Fruit fly (Drosophila melanogaster) whole organism, embryonic: ENCODE results near the gene CG31259.
A peak's percentile ranks its signal among the peaks of the same experiment; 100 is the strongest.

Source experiments
- CG10267 ChIP-seq: fragments of 200-800 bp; sonication (Bioruptor generic); optimal IDR thresholded peaks from 2 replicates; lab custom pipeline; 2018; ENCODE audit warnings: missing biosample characterization, mild to moderate bottlenecking, missing genetic modification characterization, moderate library complexity
- CG10366 ChIP-seq: fragments of 200-800 bp; sonication (Bioruptor generic); IDR thresholded peaks from 2 replicates; pipeline ENCODE4 v1.3.6; 2022; ENCODE audit warnings: missing biosample characterization, missing genetic modification characterization
- CG10431 ChIP-seq: fragments of 200-800 bp; sonication (Bioruptor generic); optimal IDR thresholded peaks from 3 replicates; lab custom pipeline; 2018; ENCODE audit warnings: missing biosample characterization, mild to moderate bottlenecking, missing genetic modification characterization
- CG10543 ChIP-seq: fragments of 200-800 bp; sonication (Bioruptor generic); optimal IDR thresholded peaks from 3 replicates; lab custom pipeline; 2017; ENCODE audit warnings: missing biosample characterization, mild to moderate bottlenecking, missing genetic modification characterization, moderate library complexity
- CG11398 ChIP-seq: fragments of 200-800 bp; sonication (Bioruptor generic); optimal IDR thresholded peaks from 2 replicates; lab custom pipeline; 2016; ENCODE audit warnings: missing biosample characterization, missing genetic modification characterization
- CG11723 ChIP-seq: fragments of 200-800 bp; sonication (Bioruptor generic); optimal IDR thresholded peaks from 2 replicates; lab custom pipeline; 2017; ENCODE audit warnings: missing biosample characterization, mild to moderate bottlenecking, missing genetic modification characterization
- CG12659 ChIP-seq: fragments of 200-800 bp; sonication (Bioruptor generic); optimal IDR thresholded peaks from 3 replicates; lab custom pipeline; 2017; ENCODE audit warnings: mild to moderate bottlenecking, missing biosample characterization, missing genetic modification reagents, missing genetic modification characterization
- CG12942 ChIP-seq: fragments of 200-800 bp; sonication (Bioruptor generic); optimal IDR thresholded peaks from 3 replicates; lab custom pipeline; 2016; ENCODE audit warnings: missing biosample characterization, missing genetic modification characterization
- CG13123 ChIP-seq: fragments of 200-800 bp; sonication (Bioruptor generic); optimal IDR thresholded peaks from 2 replicates; lab custom pipeline; 2016; ENCODE audit warnings: missing biosample characterization, missing genetic modification characterization
- CG13894 ChIP-seq: fragments of 200-800 bp; sonication (Bioruptor generic); optimal IDR thresholded peaks from 3 replicates; lab custom pipeline; 2018; ENCODE audit warnings: missing biosample characterization, mild to moderate bottlenecking, missing genetic modification characterization, moderate library complexity
- CG14667 ChIP-seq: fragments of 200-800 bp; sonication (Bioruptor generic); IDR thresholded peaks from 2 replicates; pipeline ENCODE4 v1.3.6; 2022; ENCODE audit warnings: missing biosample characterization, missing genetic modification characterization
- CG16863 ChIP-seq: fragments of 200-800 bp; sonication (Bioruptor generic); optimal IDR thresholded peaks from 3 replicates; lab custom pipeline; 2016; ENCODE audit warnings: missing biosample characterization, missing genetic modification characterization
- CG18764 ChIP-seq: fragments of 200-800 bp; sonication (Bioruptor generic); optimal IDR thresholded peaks from 3 replicates; lab custom pipeline; 2016; ENCODE audit warnings: missing biosample characterization, missing genetic modification characterization
- CG30403 ChIP-seq: fragments of 200-800 bp; sonication (Bioruptor generic); optimal IDR thresholded peaks from 3 replicates; lab custom pipeline; 2016; ENCODE audit warnings: missing biosample characterization, missing genetic modification characterization
- CG4730 ChIP-seq: fragments of 200-800 bp; sonication (Bioruptor generic); IDR thresholded peaks from 2 replicates; pipeline ENCODE4 v1.3.6; 2022; ENCODE audit warnings: missing biosample characterization, missing genetic modification characterization
- CG6654 ChIP-seq: fragments of 200-800 bp; sonication (Bioruptor generic); optimal IDR thresholded peaks from 2 replicates; lab custom pipeline; 2017; ENCODE audit warnings: missing biosample characterization, mild to moderate bottlenecking, missing genetic modification characterization
- CG6791 ChIP-seq: fragments of 200-800 bp; sonication (Bioruptor generic); IDR thresholded peaks from 3 replicates; pipeline ENCODE4 v1.3.6; 2022; ENCODE audit warnings: missing biosample characterization, missing genetic modification characterization; ENCODE audit not compliant: partially characterized antibody
- CG7839 ChIP-seq: fragments of 200-800 bp; sonication (Bioruptor generic); optimal IDR thresholded peaks from 3 replicates; lab custom pipeline; 2018; ENCODE audit warnings: missing biosample characterization, mild to moderate bottlenecking, missing genetic modification characterization, moderate library complexity
- CG7963 ChIP-seq: fragments of 200-800 bp; sonication (Bioruptor generic); IDR thresholded peaks from 3 replicates; pipeline ENCODE4 v1.3.6; 2022; ENCODE audit warnings: missing biosample characterization, missing genetic modification characterization; ENCODE audit not compliant: partially characterized antibody
- CG7987 ChIP-seq: fragments of 200-800 bp; sonication (Bioruptor generic); optimal IDR thresholded peaks from 2 replicates; lab custom pipeline; 2018; ENCODE audit warnings: missing biosample characterization, mild to moderate bottlenecking, missing genetic modification characterization, moderate library complexity
- CG9437 ChIP-seq: fragments of 200-800 bp; sonication (Bioruptor generic); optimal IDR thresholded peaks from 2 replicates; lab custom pipeline; 2018; ENCODE audit warnings: missing biosample characterization, mild to moderate bottlenecking, missing genetic modification characterization
- CG9609 ChIP-seq: fragments of 200-800 bp; sonication (Bioruptor generic); optimal IDR thresholded peaks from 3 replicates; lab custom pipeline; 2016; ENCODE audit warnings: missing biosample characterization, missing genetic modification characterization
- Elba2 ChIP-seq: fragments of 200-800 bp; sonication (Bioruptor generic); optimal IDR thresholded peaks from 3 replicates; lab custom pipeline; 2016; ENCODE audit warnings: missing biosample characterization, missing genetic modification characterization
- Gug ChIP-seq: fragments of 200-800 bp; sonication (Bioruptor generic); IDR thresholded peaks from 4 replicates; pipeline ENCODE4 v1.3.6; 2022; ENCODE audit warnings: missing biosample characterization, missing genetic modification characterization
- H15 ChIP-seq: fragments of 200-800 bp; sonication (Bioruptor generic); IDR thresholded peaks from 3 replicates; pipeline ENCODE4 v1.3.6; 2022; ENCODE audit warnings: missing biosample characterization, missing genetic modification characterization
- Meics ChIP-seq: fragments of 200-800 bp; sonication (Bioruptor generic); optimal IDR thresholded peaks from 2 replicates; lab custom pipeline; 2017; ENCODE audit warnings: missing biosample characterization, mild to moderate bottlenecking, missing genetic modification characterization
- NC2α ChIP-seq: fragments of 200-800 bp; sonication (Bioruptor generic); optimal IDR thresholded peaks from 2 replicates; lab custom pipeline; 2016; ENCODE audit warnings: missing biosample characterization, missing genetic modification characterization
- Pdp1 ChIP-seq, 2 experiments: fragments of 200-800 bp; sonication (Bioruptor generic); optimal IDR thresholded peaks; 3 replicates each; lab custom pipeline; 2016; ENCODE audit warnings: missing biosample characterization in 2 of 2, missing genetic modification characterization in 2 of 2, mild to moderate bottlenecking in 1 of 2, moderate library complexity in 1 of 2
- Sin3A ChIP-seq: fragments of >200 bp; optimal IDR thresholded peaks from 2 replicates; lab custom pipeline; 2018
- amos ChIP-seq: fragments of 200-800 bp; sonication (Bioruptor generic); IDR thresholded peaks from 2 replicates; pipeline ENCODE4 v1.3.6; 2022; ENCODE audit warnings: missing biosample characterization, missing genetic modification characterization; ENCODE audit not compliant: partially characterized antibody
- ato ChIP-seq: fragments of 200-800 bp; sonication (Bioruptor generic); IDR thresholded peaks from 2 replicates; pipeline ENCODE4 v1.3.6; 2022; ENCODE audit warnings: missing biosample characterization, missing genetic modification characterization; ENCODE audit not compliant: partially characterized antibody
- az2 ChIP-seq: fragments of 200-800 bp; sonication (Bioruptor generic); optimal IDR thresholded peaks from 3 replicates; lab custom pipeline; 2016; ENCODE audit warnings: missing biosample characterization, missing genetic modification characterization
- cato ChIP-seq: fragments of 200-800 bp; sonication (Bioruptor generic); optimal IDR thresholded peaks from 2 replicates; lab custom pipeline; 2016; ENCODE audit warnings: missing biosample characterization, missing genetic modification characterization, borderline replicate concordance
- cg ChIP-seq: fragments of 200-800 bp; sonication (Bioruptor generic); optimal IDR thresholded peaks from 3 replicates; lab custom pipeline; 2019; ENCODE audit warnings: missing biosample characterization, mild to moderate bottlenecking, missing genetic modification characterization, moderate library complexity
- emc ChIP-seq: fragments of 200-800 bp; sonication (Bioruptor generic); optimal IDR thresholded peaks from 2 replicates; lab custom pipeline; 2016; ENCODE audit warnings: missing biosample characterization, missing genetic modification characterization
- eyg ChIP-seq: fragments of 200-800 bp; sonication (Bioruptor generic); optimal IDR thresholded peaks from 3 replicates; lab custom pipeline; 2016; ENCODE audit warnings: missing biosample characterization, missing genetic modification characterization
- fd3F ChIP-seq: fragments of 200-800 bp; sonication (Bioruptor generic); optimal IDR thresholded peaks from 2 replicates; lab custom pipeline; 2018; ENCODE audit warnings: missing biosample characterization, mild to moderate bottlenecking, missing genetic modification characterization, moderate library complexity
- fru ChIP-seq: fragments of >200 bp; optimal IDR thresholded peaks from 2 replicates; lab custom pipeline; 2017
- gsb ChIP-seq: fragments of 200-800 bp; sonication (Bioruptor generic); IDR thresholded peaks from 2 replicates; pipeline ENCODE4 v1.3.6; 2022; ENCODE audit warnings: missing biosample characterization, missing genetic modification characterization
- jumu ChIP-seq: fragments of 200-800 bp; sonication (Bioruptor generic); optimal IDR thresholded peaks from 3 replicates; lab custom pipeline; 2016; ENCODE audit warnings: missing biosample characterization, missing genetic modification characterization
- lov ChIP-seq, 2 experiments: fragments of 200-800 bp in 1 of 2; fragments of >200 bp in 1 of 2; sonication (Bioruptor generic) in 1 of 2; IDR thresholded peaks in 1 of 2; optimal IDR thresholded peaks in 1 of 2; 2 replicates in 1 of 2; 3 replicates in 1 of 2; pipeline versions ENCODE4 v1.3.6 to Lab custom; 2017 to 2022; ENCODE audit warnings: missing biosample characterization in 1 of 2, missing genetic modification characterization in 1 of 2
- mirr ChIP-seq: fragments of 200-800 bp; sonication (Bioruptor generic); optimal IDR thresholded peaks from 3 replicates; lab custom pipeline; 2018; ENCODE audit warnings: missing biosample characterization, mild to moderate bottlenecking, missing genetic modification characterization
- otp ChIP-seq: fragments of 200-800 bp; sonication (Bioruptor generic); IDR thresholded peaks from 3 replicates; pipeline ENCODE4, ENCODE4 v1.3.6; 2022; ENCODE audit warnings: missing biosample characterization, missing genetic modification characterization
- phol ChIP-seq: fragments of 200-800 bp; sonication (Bioruptor generic); optimal IDR thresholded peaks from 3 replicates; lab custom pipeline; 2018; ENCODE audit warnings: missing biosample characterization, mild to moderate bottlenecking, missing genetic modification characterization, moderate library complexity
- ro ChIP-seq: fragments of 200-800 bp; sonication (Bioruptor generic); IDR thresholded peaks from 2 replicates; pipeline ENCODE4 v1.3.6; 2022; ENCODE audit warnings: missing biosample characterization, missing genetic modification characterization
- sr ChIP-seq: fragments of 200-800 bp; sonication (Bioruptor generic); IDR thresholded peaks from 3 replicates; pipeline ENCODE4 v1.3.6; 2022; ENCODE audit warnings: missing biosample characterization, missing genetic modification characterization
- tll ChIP-seq, 2 experiments: fragments of 200-800 bp in 1 of 2; fragments of >200 bp in 1 of 2; sonication (Bioruptor generic) in 1 of 2; optimal IDR thresholded peaks; 2 replicates each; lab custom pipeline; 2017 to 2019; ENCODE audit warnings: missing biosample characterization in 2 of 2, missing genetic modification characterization in 2 of 2, mild to moderate bottlenecking in 1 of 2, moderate library complexity in 1 of 2
- trh ChIP-seq: fragments of 200-800 bp; sonication (Bioruptor generic); optimal IDR thresholded peaks from 2 replicates; lab custom pipeline; 2016; ENCODE audit warnings: missing biosample characterization, missing genetic modification characterization
- unc-4 ChIP-seq: fragments of 200-800 bp; sonication (Bioruptor generic); IDR thresholded peaks from 2 replicates; pipeline ENCODE4 v1.3.6; 2022; ENCODE audit warnings: missing biosample characterization, missing genetic modification characterization; ENCODE audit not compliant: partially characterized antibody
- usp ChIP-seq: fragments of >200 bp; optimal IDR thresholded peaks from 2 replicates; lab custom pipeline; 2017; ENCODE audit warnings: missing biosample characterization, missing genetic modification characterization
- zen ChIP-seq: fragments of 200-800 bp; sonication (Bioruptor generic); optimal IDR thresholded peaks from 3 replicates; lab custom pipeline; 2018; ENCODE audit warnings: missing biosample characterization, mild to moderate bottlenecking, missing genetic modification characterization, moderate library complexity

The CG31259 gene

dm6 chr3R:8563774-8564173, 40.0 kb downstream of the CG31259 start, which contains the start of gene Cenp-C (continued):
- no peak for TF ChIP-seq az2 (GFP tag; lab: Kevin White, UChicago)
- TF ChIP-seq eyg (GFP tag; lab: Kevin White, UChicago) = no peak
- no peak for TF ChIP-seq CG13894
- TF ChIP-seq CG13123 (GFP tag; lab: Kevin White, UChicago) = no peak
- no peak for TF ChIP-seq emc (GFP tag; lab: Kevin White, UChicago)
- no peak for TF ChIP-seq CG11398
- no peak for TF ChIP-seq amos (GFP tag; lab: Robert Waterston, UW)
- TF ChIP-seq NC2α = no peak
- TF ChIP-seq CG18764 (GFP tag; lab: Kevin White, UChicago) = no peak
- 0 out of 2 replicates have a peak, but pooled peaks have one; percentile 22 for TF ChIP-seq CG10366 (GFP tag; lab: Robert Waterston, UW)
- TF ChIP-seq phol (tag; lab: Kevin White, UChicago) = peak; percentile 80
- TF ChIP-seq CG10267 = no peak
- no peak for TF ChIP-seq ro (GFP tag; lab: Robert Waterston, UW)
- no peak for TF ChIP-seq CG11723 (GFP tag; lab: Kevin White, UChicago)
- TF ChIP-seq cg (GFP tag; lab: Kevin White, UChicago) = no peak
- no peak for TF ChIP-seq CG6791 (GFP tag; lab: Robert Waterston, UW)
- TF ChIP-seq usp = no peak
- TF ChIP-seq CG14667 = no peak
- no peak for TF ChIP-seq unc-4
- no peak for TF ChIP-seq CG7839 (tag; lab: Kevin White, UChicago)
- no peak for TF ChIP-seq mirr (GFP tag; lab: Kevin White, UChicago)
- TF ChIP-seq ato (GFP tag; lab: Robert Waterston, UW) = no peak
- TF ChIP-seq Meics (GFP tag; lab: Kevin White, UChicago) = no peak
- no peak for TF ChIP-seq H15 (GFP tag; lab: Robert Waterston, UW)
- TF ChIP-seq trh (GFP tag; lab: Kevin White, UChicago) = no peak
- no peak for TF ChIP-seq sr
- no peak for TF ChIP-seq fru (lab: Kevin White, UChicago)
- TF ChIP-seq gsb = no peak
- no peak for TF ChIP-seq CG10543 (GFP tag; lab: Kevin White, UChicago)
- TF ChIP-seq CG10431 = no peak
- TF ChIP-seq CG12659 (GFP tag; lab: Kevin White, UChicago) = peak; percentile 69
- TF ChIP-seq CG6654 = no peak
- peak; percentile 84 for TF ChIP-seq Sin3A (lab: Kevin White, UChicago)
- peak; percentile 72 for TF ChIP-seq Elba2 (GFP tag; lab: Kevin White, UChicago)
- TF ChIP-seq lov (optimal IDR thresholded peaks at IDR 0.05; lab: Kevin White, UChicago) = no peak
- no peak for TF ChIP-seq lov (GFP tag; IDR thresholded peaks at IDR 0.05; lab: Robert Waterston, UW)
- TF ChIP-seq CG7963 (GFP tag; lab: Robert Waterston, UW) = no peak
- no peak for TF ChIP-seq CG9437 (GFP tag; lab: Kevin White, UChicago)
- TF ChIP-seq zen (tag; lab: Kevin White, UChicago) = peak; percentile 17
- no peak for TF ChIP-seq CG4730 (GFP tag; lab: Robert Waterston, UW)
- TF ChIP-seq Pdp1 (GFP tag; optimal IDR thresholded peaks at IDR 0.05; lab: Kevin White, UChicago) = peak in 1 of 2 experiments; percentile 30
- TF ChIP-seq Gug (GFP tag; lab: Robert Waterston, UW) = peak; percentile 18; the same call in 2 of the 4 replicates
- TF ChIP-seq CG7987 (GFP tag; lab: Kevin White, UChicago) = no peak
- no peak for TF ChIP-seq cato (GFP tag; lab: Kevin White, UChicago)
- TF ChIP-seq tll (GFP tag; optimal IDR thresholded peaks at IDR 0.05; lab: Kevin White, UChicago) = no peak
- TF ChIP-seq otp (GFP tag; lab: Robert Waterston, UW) = no peak
- TF ChIP-seq CG30403 = peak; percentile 52
- no peak for TF ChIP-seq CG16863 (GFP tag; lab: Kevin White, UChicago)
- TF ChIP-seq fd3F (GFP tag; lab: Kevin White, UChicago) = no peak
- TF ChIP-seq CG12942 (GFP tag; lab: Kevin White, UChicago) = peak; percentile 25
- no peak for TF ChIP-seq CG9609 (GFP tag; lab: Kevin White, UChicago)
- peak; percentile 73 for TF ChIP-seq jumu (GFP tag; lab: Kevin White, UChicago)
